Fruit fly (Drosophila melanogaster) whole organism, embryonic: ENCODE measurements around the gene CG42811.

Experiments
- Bgb ChIP-seq: fragments of 200-800 bp; sonication (Bioruptor generic); IDR thresholded peaks from 2 replicates; pipeline ENCODE4 v1.3.6; 2022; ENCODE audit warnings: missing biosample characterization, missing genetic modification characterization; ENCODE audit not compliant: partially characterized antibody
- CG10654 ChIP-seq: fragments of 200-800 bp; sonication (Bioruptor generic); optimal IDR thresholded peaks from 2 replicates; lab custom pipeline; 2016; ENCODE audit warnings: missing biosample characterization, missing genetic modification characterization
- CG11093 ChIP-seq: fragments of 200-800 bp; sonication (Bioruptor generic); IDR thresholded peaks from 3 replicates; pipeline ENCODE4 v1.3.6; 2022; ENCODE audit warnings: missing biosample characterization, missing genetic modification characterization
- CG12155 ChIP-seq: fragments of 200-800 bp; sonication (Bioruptor generic); optimal IDR thresholded peaks from 3 replicates; lab custom pipeline; 2016; ENCODE audit warnings: missing biosample characterization, missing genetic modification characterization
- CG12236 ChIP-seq: fragments of 200-800 bp; sonication (Bioruptor generic); optimal IDR thresholded peaks from 2 replicates; lab custom pipeline; 2016; ENCODE audit warnings: missing biosample characterization, missing genetic modification characterization
- CG13624 ChIP-seq: fragments of 200-800 bp; sonication (Bioruptor generic); optimal IDR thresholded peaks from 2 replicates; lab custom pipeline; 2016; ENCODE audit warnings: missing biosample characterization, missing genetic modification characterization
- CG15073 ChIP-seq: fragments of 200-800 bp; sonication (Bioruptor generic); optimal IDR thresholded peaks from 2 replicates; lab custom pipeline; 2016; ENCODE audit warnings: missing biosample characterization, missing genetic modification characterization
- CG1602 ChIP-seq: fragments of 200-800 bp; sonication (Bioruptor generic); optimal IDR thresholded peaks from 3 replicates; lab custom pipeline; 2016; ENCODE audit warnings: missing biosample characterization, missing genetic modification characterization
- CG17186 ChIP-seq: fragments of 200-800 bp; sonication (Bioruptor generic); optimal IDR thresholded peaks from 3 replicates; lab custom pipeline; 2017; ENCODE audit warnings: missing biosample characterization, missing genetic modification reagents, missing genetic modification characterization
- CG17912 ChIP-seq: fragments of 200-800 bp; sonication (Bioruptor generic); optimal IDR thresholded peaks from 2 replicates; lab custom pipeline; 2018; ENCODE audit warnings: missing biosample characterization, mild to moderate bottlenecking, missing genetic modification characterization
- CG18619 ChIP-seq: fragments of 200-800 bp; sonication (Bioruptor generic); optimal IDR thresholded peaks from 3 replicates; lab custom pipeline; 2017; ENCODE audit warnings: missing biosample characterization, mild to moderate bottlenecking, missing genetic modification characterization
- CG2116 ChIP-seq: fragments of 200-800 bp; sonication (Bioruptor generic); optimal IDR thresholded peaks from 3 replicates; lab custom pipeline; 2018; ENCODE audit warnings: missing biosample characterization, mild to moderate bottlenecking, missing genetic modification characterization
- CG3281 ChIP-seq: fragments of 200-800 bp; sonication (Bioruptor generic); optimal IDR thresholded peaks from 3 replicates; lab custom pipeline; 2017; ENCODE audit warnings: missing biosample characterization, mild to moderate bottlenecking, missing genetic modification characterization
- CG34224 ChIP-seq: fragments of 200-800 bp; sonication (Bioruptor generic); IDR thresholded peaks from 3 replicates; pipeline ENCODE4 v1.3.6; 2022; ENCODE audit warnings: missing biosample characterization, missing genetic modification characterization; ENCODE audit not compliant: partially characterized antibody
- CG34422 ChIP-seq: fragments of 200-800 bp; sonication (Bioruptor generic); IDR thresholded peaks from 3 replicates; pipeline ENCODE4 v1.3.6; 2022; ENCODE audit warnings: missing biosample characterization, missing genetic modification characterization
- CG3847 ChIP-seq: fragments of 200-800 bp; sonication (Bioruptor generic); IDR thresholded peaks from 2 replicates; pipeline ENCODE4 v1.3.6; 2022; ENCODE audit warnings: missing biosample characterization, missing genetic modification characterization
- CG6272 ChIP-seq: fragments of 200-800 bp; sonication (Bioruptor generic); IDR thresholded peaks from 2 replicates; pipeline ENCODE4 v1.3.6; 2022; ENCODE audit warnings: missing biosample characterization, missing genetic modification characterization
- CG9797 ChIP-seq: fragments of 200-800 bp; sonication (Bioruptor generic); optimal IDR thresholded peaks from 3 replicates; lab custom pipeline; 2018; ENCODE audit warnings: missing biosample characterization, mild to moderate bottlenecking, missing genetic modification characterization
- Dp ChIP-seq: fragments of 200-800 bp; sonication (Bioruptor generic); optimal IDR thresholded peaks from 2 replicates; lab custom pipeline; 2018; ENCODE audit warnings: missing biosample characterization, mild to moderate bottlenecking, missing genetic modification characterization, moderate library complexity
- Dref ChIP-seq: fragments of 200-800 bp; sonication (Bioruptor generic); IDR thresholded peaks from 2 replicates; pipeline ENCODE4 v1.3.6; 2022; ENCODE audit warnings: missing biosample characterization, missing genetic modification characterization
- Hey ChIP-seq: fragments of 200-800 bp; sonication (Bioruptor generic); optimal IDR thresholded peaks from 3 replicates; lab custom pipeline; 2018; ENCODE audit warnings: missing biosample characterization, mild to moderate bottlenecking, missing genetic modification characterization
- Hr3 ChIP-seq: fragments of 200-800 bp; sonication (Bioruptor generic); optimal IDR thresholded peaks from 3 replicates; lab custom pipeline; 2016; ENCODE audit warnings: missing biosample characterization, missing genetic modification characterization
- NfI ChIP-seq: fragments of 200-800 bp; sonication (Bioruptor generic); optimal IDR thresholded peaks from 3 replicates; lab custom pipeline; 2018; ENCODE audit warnings: missing biosample characterization, mild to moderate bottlenecking, missing genetic modification characterization, moderate library complexity
- Side ChIP-seq: fragments of 200-800 bp; sonication (Bioruptor generic); optimal IDR thresholded peaks from 2 replicates; lab custom pipeline; 2016; ENCODE audit warnings: missing biosample characterization, missing genetic modification characterization
- Sin3A ChIP-seq: fragments of >200 bp; optimal IDR thresholded peaks from 2 replicates; lab custom pipeline; 2018
- Trl ChIP-seq, 3 experiments: fragments of >200 bp in 2 of 3; fragments of 200-800 bp in 1 of 3; sonication (Bioruptor generic) in 1 of 3; optimal IDR thresholded peaks; 2 replicates in 1 of 3; 3 replicates in 2 of 3; lab custom pipeline; 2016 to 2017; ENCODE audit warnings: missing biosample characterization in 1 of 3, missing genetic modification characterization in 1 of 3
- Xbp1 ChIP-seq: fragments of 200-800 bp; sonication (Bioruptor generic); optimal IDR thresholded peaks from 3 replicates; lab custom pipeline; 2016; ENCODE audit warnings: missing biosample characterization, mild to moderate bottlenecking, missing genetic modification characterization
- abd-A ChIP-seq: fragments of 200-800 bp; sonication (Bioruptor generic); optimal IDR thresholded peaks from 3 replicates; lab custom pipeline; 2019; ENCODE audit warnings: missing biosample characterization, mild to moderate bottlenecking, missing genetic modification characterization, moderate library complexity
- ac ChIP-seq: fragments of 200-800 bp; sonication (Bioruptor generic); optimal IDR thresholded peaks from 3 replicates; lab custom pipeline; 2017; ENCODE audit warnings: missing biosample characterization, mild to moderate bottlenecking, missing genetic modification characterization
- bab2 ChIP-seq: fragments of 200-800 bp; sonication (Bioruptor generic); optimal IDR thresholded peaks from 2 replicates; lab custom pipeline; 2016; ENCODE audit warnings: missing biosample characterization, missing genetic modification characterization
- bbx ChIP-seq: fragments of 200-800 bp; sonication (Bioruptor generic); IDR thresholded peaks from 2 replicates; pipeline ENCODE4 v1.3.6; 2022; ENCODE audit warnings: missing biosample characterization, missing genetic modification characterization; ENCODE audit not compliant: partially characterized antibody
- cad ChIP-seq: fragments of >200 bp; optimal IDR thresholded peaks from 2 replicates; lab custom pipeline; 2017; ENCODE audit warnings: missing biosample characterization, missing genetic modification characterization
- dan ChIP-seq: fragments of 200-800 bp; sonication (Bioruptor generic); IDR thresholded peaks from 2 replicates; pipeline ENCODE4 v1.3.6; 2022; ENCODE audit warnings: missing biosample characterization, missing genetic modification characterization
- dimm ChIP-seq: fragments of 200-800 bp; sonication (Bioruptor generic); IDR thresholded peaks from 2 replicates; pipeline ENCODE4 v1.3.6; 2022; ENCODE audit warnings: missing biosample characterization, missing genetic modification characterization
- disco-r ChIP-seq: fragments of 200-800 bp; sonication (Bioruptor generic); optimal IDR thresholded peaks from 2 replicates; lab custom pipeline; 2016; ENCODE audit warnings: missing biosample characterization, missing genetic modification characterization
- dmrt11E ChIP-seq: fragments of 200-800 bp; sonication (Bioruptor generic); optimal IDR thresholded peaks from 3 replicates; lab custom pipeline; 2018; ENCODE audit warnings: missing biosample characterization, mild to moderate bottlenecking, missing genetic modification characterization, moderate library complexity
- dpn ChIP-seq, 2 experiments: fragments of 200-800 bp; sonication (Bioruptor generic); optimal IDR thresholded peaks; 3 replicates each; lab custom pipeline; 2016; ENCODE audit warnings: missing biosample characterization in 2 of 2, missing genetic modification characterization in 2 of 2
- dysf ChIP-seq: fragments of 200-800 bp; sonication (Bioruptor generic); IDR thresholded peaks from 3 replicates; pipeline ENCODE4 v1.3.6; 2022; ENCODE audit warnings: missing biosample characterization, missing genetic modification characterization
- kah ChIP-seq: fragments of 200-800 bp; sonication (Bioruptor generic); optimal IDR thresholded peaks from 2 replicates; lab custom pipeline; 2018; ENCODE audit warnings: missing biosample characterization, mild to moderate bottlenecking, missing genetic modification characterization
- maf-S ChIP-seq: fragments of 200-800 bp; sonication (Bioruptor generic); optimal IDR thresholded peaks from 2 replicates; lab custom pipeline; 2016; ENCODE audit warnings: missing biosample characterization, missing genetic modification characterization
- pho ChIP-seq: fragments of 200-800 bp; sonication (Bioruptor generic); optimal IDR thresholded peaks from 2 replicates; lab custom pipeline; 2016; ENCODE audit warnings: missing biosample characterization, missing genetic modification characterization
- pum ChIP-seq: fragments of 200-800 bp; sonication (Bioruptor generic); optimal IDR thresholded peaks from 2 replicates; lab custom pipeline; 2016; ENCODE audit warnings: missing biosample characterization, missing genetic modification characterization
- rib ChIP-seq: fragments of 200-800 bp; sonication (Bioruptor generic); IDR thresholded peaks from 2 replicates; pipeline ENCODE4 v1.3.6; 2022; ENCODE audit warnings: missing biosample characterization, missing genetic modification characterization
- schlank ChIP-seq: fragments of 200-800 bp; sonication (Bioruptor generic); optimal IDR thresholded peaks from 2 replicates; lab custom pipeline; 2018; ENCODE audit warnings: missing biosample characterization, mild to moderate bottlenecking, missing genetic modification characterization
- tna ChIP-seq: fragments of 200-800 bp; sonication (Bioruptor generic); IDR thresholded peaks from 2 replicates; pipeline ENCODE4 v1.3.6; 2022; ENCODE audit warnings: missing biosample characterization, missing genetic modification characterization; ENCODE audit not compliant: partially characterized antibody
- toy ChIP-seq: fragments of 200-800 bp; sonication (Bioruptor generic); IDR thresholded peaks from 2 replicates; pipeline ENCODE4 v1.3.6; 2022; ENCODE audit warnings: missing biosample characterization, missing genetic modification characterization
- twi ChIP-seq: fragments of 200-800 bp; optimal IDR thresholded peaks from 2 replicates; lab custom pipeline; 2019; ENCODE audit warnings: missing biosample characterization, mild to moderate bottlenecking, missing genetic modification characterization, moderate library complexity
- wek ChIP-seq: fragments of 200-800 bp; sonication (Bioruptor generic); optimal IDR thresholded peaks from 3 replicates; lab custom pipeline; 2018; ENCODE audit warnings: missing biosample characterization, mild to moderate bottlenecking, missing genetic modification characterization, moderate library complexity
- yki ChIP-seq: fragments of >200 bp; optimal IDR thresholded peaks from 3 replicates; lab custom pipeline; 2018
- zf30C ChIP-seq: fragments of 200-800 bp; sonication (Bioruptor generic); optimal IDR thresholded peaks from 3 replicates; lab custom pipeline; 2018; ENCODE audit warnings: missing biosample characterization, mild to moderate bottlenecking, missing genetic modification characterization

CG42811 gene

DNA sequence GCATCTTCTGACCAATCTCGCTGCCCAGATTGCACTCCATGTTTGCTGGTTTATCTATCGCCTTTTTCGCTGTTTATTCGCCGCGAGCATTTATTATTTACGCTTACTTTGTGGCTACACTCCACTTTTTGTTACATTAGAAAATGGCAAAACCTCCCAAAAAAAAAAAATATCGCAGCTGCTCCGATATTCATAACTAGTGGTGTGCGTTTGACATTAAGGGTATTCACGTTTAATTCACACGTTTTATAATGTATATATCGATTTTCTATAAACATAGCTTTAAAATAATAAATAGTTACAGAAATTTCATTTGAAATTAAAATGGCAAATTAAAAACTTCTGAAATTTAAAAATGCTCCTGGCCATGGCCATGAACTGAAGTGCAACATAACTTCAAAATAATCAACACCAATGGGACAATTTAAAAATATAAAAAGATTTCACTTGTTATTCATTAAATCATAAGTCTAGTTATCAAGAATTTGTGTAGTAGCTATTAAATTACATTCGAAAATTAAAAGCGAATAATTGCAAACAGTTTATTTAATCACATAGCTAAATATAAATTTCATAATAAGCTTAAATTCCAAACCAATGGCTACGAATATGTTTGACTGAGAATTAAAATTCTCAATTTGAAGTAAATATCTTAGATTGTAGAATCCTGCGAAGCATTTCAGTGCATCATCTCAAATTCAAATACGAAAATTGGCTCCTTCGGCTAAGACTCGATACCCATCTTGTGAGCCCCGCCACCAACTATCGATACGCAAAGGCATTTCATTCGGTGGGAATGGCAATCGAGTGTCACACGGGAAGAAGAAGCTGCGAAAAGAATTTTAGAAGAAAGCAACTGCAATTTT is 48.6 kb downstream of the CG42811 start, which contains the start of the genes Nab2 and BRWD3 (continued):
- no peak for TF ChIP-seq Trl (optimal IDR thresholded peaks at IDR 0.05; lab: Kevin White, UChicago)
- TF ChIP-seq Trl (GFP tag; optimal IDR thresholded peaks at IDR 0.05; lab: Kevin White, UChicago): peak; percentile 27
- peak; percentile 39 for TF ChIP-seq CG12155
- no peak for TF ChIP-seq CG17912 (GFP tag; lab: Kevin White, UChicago)
- TF ChIP-seq pum: no peak
- no peak for TF ChIP-seq cad (GFP tag; lab: Kevin White, UChicago)
- peak; percentile 53; the same call in 1 of the 3 replicates for TF ChIP-seq dysf (GFP tag; lab: Robert Waterston, UW)
- TF ChIP-seq dpn (GFP tag; optimal IDR thresholded peaks at IDR 0.05; lab: Kevin White, UChicago): peak in 1 of 2 experiments; percentile 15
- TF ChIP-seq CG6272 (GFP tag; lab: Robert Waterston, UW): 0 out of 2 replicates have a peak, but pooled peaks have one; percentile 6
- TF ChIP-seq CG11093 (GFP tag; lab: Robert Waterston, UW): no peak
- TF ChIP-seq CG2116: peak; percentile 53
- TF ChIP-seq kah (GFP tag; lab: Kevin White, UChicago): no peak
- no peak for TF ChIP-seq Hey (tag; lab: Kevin White, UChicago)
- no peak for TF ChIP-seq twi (tag; lab: Kevin White, UChicago)
- TF ChIP-seq Dref (GFP tag; lab: Robert Waterston, UW): peak; percentile 82
- no peak for TF ChIP-seq dan (GFP tag; lab: Robert Waterston, UW)
- no peak for TF ChIP-seq maf-S (GFP tag; lab: Kevin White, UChicago)
- TF ChIP-seq dmrt11E (tag; lab: Kevin White, UChicago): peak; percentile 38
- TF ChIP-seq CG3281 (GFP tag; lab: Kevin White, UChicago): no peak
- peak; percentile 4 for TF ChIP-seq CG9797 (GFP tag; lab: Kevin White, UChicago)
- no peak for TF ChIP-seq dimm
- peak; percentile 81 for TF ChIP-seq Bgb
- no peak for TF ChIP-seq CG17186 (GFP tag; lab: Kevin White, UChicago)
- TF ChIP-seq Dp (GFP tag; lab: Kevin White, UChicago): peak; percentile 47
- TF ChIP-seq pho (GFP tag; lab: Kevin White, UChicago): peak; percentile 1
- TF ChIP-seq zf30C: no peak
- peak; percentile 75 for TF ChIP-seq bbx (GFP tag; lab: Robert Waterston, UW)
- TF ChIP-seq CG3847 (GFP tag; lab: Robert Waterston, UW): peak; percentile 52; the same call in 1 of the 2 replicates
- peak; percentile 26; the same call in 2 of the 3 replicates for TF ChIP-seq CG34224 (GFP tag; lab: Robert Waterston, UW)
- TF ChIP-seq toy (GFP tag; lab: Robert Waterston, UW): no peak
- no peak for TF ChIP-seq CG15073 (GFP tag; lab: Kevin White, UChicago)
- no peak for TF ChIP-seq CG12236
- TF ChIP-seq wek: peak; percentile 83
- TF ChIP-seq CG1602 (GFP tag; lab: Kevin White, UChicago): peak; percentile 18
- TF ChIP-seq CG13624 (GFP tag; lab: Kevin White, UChicago): no peak
- TF ChIP-seq CG34422 (GFP tag; lab: Robert Waterston, UW): peak; percentile 45; the same call in 2 of the 3 replicates
- peak; percentile 43 for TF ChIP-seq Hr3 (GFP tag; lab: Kevin White, UChicago)
- peak; percentile 58 for TF ChIP-seq Xbp1
- no peak for TF ChIP-seq disco-r (GFP tag; lab: Kevin White, UChicago)
- no peak for TF ChIP-seq Side (GFP tag; lab: Kevin White, UChicago)
- TF ChIP-seq schlank (tag; lab: Kevin White, UChicago): no peak
- TF ChIP-seq CG10654 (GFP tag; lab: Kevin White, UChicago): peak; percentile 17
- peak; percentile 18 for TF ChIP-seq Sin3A (lab: Kevin White, UChicago)
- TF ChIP-seq CG18619: peak; percentile 45
- no peak for TF ChIP-seq ac (GFP tag; lab: Kevin White, UChicago)
- no peak for TF ChIP-seq bab2
- no peak for TF ChIP-seq rib (GFP tag; lab: Robert Waterston, UW)
- TF ChIP-seq NfI (GFP tag; lab: Kevin White, UChicago): peak; percentile 31
- no peak for TF ChIP-seq yki (lab: Kevin White, UChicago)
- no peak for TF ChIP-seq abd-A
- no peak for TF ChIP-seq tna (GFP tag; lab: Robert Waterston, UW)
